Fruit fly (Drosophila melanogaster) whole organism, embryonic: ENCODE data around the gene Txl.

Source experiments
- CG3163 ChIP-seq: fragments of 200-800 bp; sonication (Bioruptor generic); optimal IDR thresholded peaks from 3 replicates; lab custom pipeline; 2016; ENCODE audit warnings: missing biosample characterization, missing genetic modification characterization
- CG33213 ChIP-seq: fragments of 200-800 bp; sonication (Bioruptor generic); optimal IDR thresholded peaks from 3 replicates; lab custom pipeline; 2016; ENCODE audit warnings: missing biosample characterization, missing genetic modification characterization
- HLH54F ChIP-seq: fragments of 200-800 bp; sonication (Bioruptor generic); optimal IDR thresholded peaks from 3 replicates; lab custom pipeline; 2016; ENCODE audit warnings: missing biosample characterization, missing genetic modification characterization
- Optix ChIP-seq: fragments of 200-800 bp; sonication (Bioruptor generic); IDR thresholded peaks from 3 replicates; pipeline ENCODE4 v1.3.6; 2022; ENCODE audit warnings: missing biosample characterization, missing genetic modification characterization
- cato ChIP-seq: fragments of 200-800 bp; sonication (Bioruptor generic); optimal IDR thresholded peaks from 2 replicates; lab custom pipeline; 2016; ENCODE audit warnings: missing biosample characterization, missing genetic modification characterization, borderline replicate concordance
- crp ChIP-seq, 2 experiments: fragments of 200-800 bp; sonication (Bioruptor generic); optimal IDR thresholded peaks; 2 replicates in 1 of 2; 3 replicates in 1 of 2; lab custom pipeline; 2017; ENCODE audit warnings: missing biosample characterization in 2 of 2, missing genetic modification characterization in 2 of 2, mild to moderate bottlenecking in 1 of 2, moderate library complexity in 1 of 2
- gsb-n ChIP-seq: fragments of 200-800 bp; sonication (Bioruptor generic); optimal IDR thresholded peaks from 3 replicates; lab custom pipeline; 2018; ENCODE audit warnings: missing biosample characterization, mild to moderate bottlenecking, missing genetic modification characterization
- h ChIP-seq: fragments of >200 bp; optimal IDR thresholded peaks from 2 replicates; lab custom pipeline; 2017
- pho ChIP-seq: fragments of 200-800 bp; sonication (Bioruptor generic); optimal IDR thresholded peaks from 2 replicates; lab custom pipeline; 2016; ENCODE audit warnings: missing biosample characterization, missing genetic modification characterization
- run ChIP-seq: fragments of 200-800 bp; sonication (Bioruptor generic); optimal IDR thresholded peaks from 3 replicates; lab custom pipeline; 2018; ENCODE audit warnings: missing biosample characterization, mild to moderate bottlenecking, missing genetic modification characterization
- sd ChIP-seq: fragments of 200-800 bp; sonication (Bioruptor generic); optimal IDR thresholded peaks from 3 replicates; lab custom pipeline; 2018; ENCODE audit warnings: missing biosample characterization, mild to moderate bottlenecking, missing genetic modification characterization, moderate library complexity
- unpg ChIP-seq: fragments of 200-800 bp; sonication (Bioruptor generic); optimal IDR thresholded peaks from 3 replicates; lab custom pipeline; 2018; ENCODE audit warnings: missing biosample characterization, mild to moderate bottlenecking, missing genetic modification characterization, moderate library complexity
- zen2 ChIP-seq: fragments of 200-800 bp; sonication (Bioruptor generic); IDR thresholded peaks from 3 replicates; pipeline ENCODE4 v1.3.6; 2022; ENCODE audit warnings: missing biosample characterization, missing genetic modification characterization; ENCODE audit not compliant: partially characterized antibody

DNA sequence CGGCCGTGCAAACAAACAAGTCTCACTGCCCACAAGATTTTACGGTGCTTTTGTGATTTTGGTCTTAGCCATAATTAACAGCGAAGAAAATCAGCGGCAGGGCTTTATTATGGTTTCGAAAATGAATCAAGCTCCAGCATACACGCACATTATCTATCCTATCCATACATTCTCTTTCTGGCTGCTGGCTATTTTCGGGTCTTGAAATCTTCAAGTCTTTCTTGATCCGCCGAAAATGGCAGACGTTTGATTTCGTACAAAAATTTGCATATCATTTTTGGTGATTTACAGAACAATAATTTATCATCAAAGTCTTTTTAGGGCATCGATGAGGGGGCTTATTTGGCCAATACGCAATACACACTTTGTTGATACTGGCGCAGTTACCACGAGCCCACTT, 23.2 kb downstream of the Txl start:
- TF ChIP-seq run (tag; lab: Kevin White, UChicago) (no peak), crp (GFP tag; optimal IDR thresholded peaks at IDR 0.05; lab: Kevin White, UChicago) (no peak), HLH54F (GFP tag; lab: Kevin White, UChicago) (no peak), cato (GFP tag; lab: Kevin White, UChicago) (no peak), gsb-n (tag; lab: Kevin White, UChicago) (no peak), pho (GFP tag; lab: Kevin White, UChicago) (no peak), h (lab: Kevin White, UChicago) (no peak), unpg (GFP tag; lab: Kevin White, UChicago) (no peak), sd (tag; lab: Kevin White, UChicago) (no peak), CG33213 (GFP tag; lab: Kevin White, UChicago) (no peak), Optix (GFP tag; lab: Robert Waterston, UW) (no peak), CG3163 (GFP tag; lab: Kevin White, UChicago) (no peak), zen2 (GFP tag; lab: Robert Waterston, UW) (no peak)
